Worm (Caenorhabditis elegans): ENCODE data around the gene ncs-4.

The ncs-4 gene

ce11 chrX:10197204-10197756 lies 21.0 kb downstream of the ncs-4 start, which contains the start of gene nucb-1:
TSS of gene nucb-1 (plus strand) at chrX:10197706.
- peak; percentile 26 for TF ChIP-seq unc-42 (tag; optimal IDR thresholded peaks at IDR 0.05)
- TF ChIP-seq lin-11 (tag; optimal IDR thresholded peaks at IDR 0.05), result no peak
- peak; percentile 89 for TF ChIP-seq ceh-34 (tag; optimal IDR thresholded peaks at IDR 0.05)
- no peak for TF ChIP-seq ceh-22 (tag; optimal IDR thresholded peaks at IDR 0.05)
- no peak for TF ChIP-seq sox-4 (tag; optimal IDR thresholded peaks at IDR 0.05)
- TF ChIP-seq Y22D7AL.16 (tag; optimal IDR thresholded peaks at IDR 0.05), result no peak
- TF ChIP-seq unc-55 (GFP tag; optimal IDR thresholded peaks at IDR 0.05), result peak; percentile 78
- no peak for TF ChIP-seq C08G9.2 (tag; optimal IDR thresholded peaks at IDR 0.05)
- TF ChIP-seq zip-5 (tag; optimal IDR thresholded peaks at IDR 0.05), result no peak
- no peak for TF ChIP-seq ceh-48 (tag; optimal IDR thresholded peaks at IDR 0.05)
- no peak for TF ChIP-seq ets-4 (tag; optimal IDR thresholded peaks at IDR 0.05)
- no peak for TF ChIP-seq sox-2 (GFP tag; IDR thresholded peaks at IDR 0.05)
- no peak for TF ChIP-seq lim-6 (tag; optimal IDR thresholded peaks at IDR 0.05)
- peak; percentile 63 for TF ChIP-seq dve-1 (tag; optimal IDR thresholded peaks at IDR 0.05)
- peak; percentile 10 for TF ChIP-seq hlh-8 (tag; optimal IDR thresholded peaks at IDR 0.05)
- TF ChIP-seq pros-1 (tag; optimal IDR thresholded peaks at IDR 0.05), result no peak
- no peak for TF ChIP-seq K09A11.1 (tag; optimal IDR thresholded peaks at IDR 0.05; ENCODE audit: insufficient read depth)
- TF ChIP-seq ceh-18 (tag; optimal IDR thresholded peaks at IDR 0.05), result no peak
- TF ChIP-seq madf-2 (tag; optimal IDR thresholded peaks at IDR 0.05), result peak; percentile 39
- no peak for TF ChIP-seq pat-9 (tag; optimal IDR thresholded peaks at IDR 0.05)
- TF ChIP-seq ceh-24 (tag; optimal IDR thresholded peaks at IDR 0.05), result no peak
- no peak for TF ChIP-seq ceh-14 (tag; optimal IDR thresholded peaks at IDR 0.05)
- TF ChIP-seq mec-3 (tag; optimal IDR thresholded peaks at IDR 0.05; ENCODE audit: borderline replicate concordance), result no peak
- no peak for TF ChIP-seq syd-9 (tag; optimal IDR thresholded peaks at IDR 0.05)
- TF ChIP-seq K02D7.2 (tag; optimal IDR thresholded peaks at IDR 0.05), result no peak
- TF ChIP-seq unc-3 (GFP tag; conservative IDR thresholded peaks at IDR 0.05), result no peak
- TF ChIP-seq unc-3 (tag; optimal IDR thresholded peaks at IDR 0.05), result no peak
- peak; percentile 33 for TF ChIP-seq sdc-2 (tag; optimal IDR thresholded peaks at IDR 0.05)
- TF ChIP-seq tbx-7 (tag; optimal IDR thresholded peaks at IDR 0.05), result no peak
- no peak for TF ChIP-seq hlh-15 (tag; optimal IDR thresholded peaks at IDR 0.05)
- TF ChIP-seq hlh-30 (tag; optimal IDR thresholded peaks at IDR 0.05; ENCODE audit: insufficient read depth), result peak; percentile 27
- no peak for TF ChIP-seq dmd-4 (tag; optimal IDR thresholded peaks at IDR 0.05; ENCODE audit: borderline replicate concordance)
- no peak for TF ChIP-seq pqm-1 (tag; optimal IDR thresholded peaks at IDR 0.05)
- peak; percentile 40 for TF ChIP-seq pax-1 (tag; optimal IDR thresholded peaks at IDR 0.05)
- TF ChIP-seq tbx-2 (tag; optimal IDR thresholded peaks at IDR 0.05), result peak; percentile 56
- no peak for TF ChIP-seq ceh-19 (GFP tag; optimal IDR thresholded peaks at IDR 0.05)
- no peak for TF ChIP-seq ceh-31 (tag; optimal IDR thresholded peaks at IDR 0.05)
- TF ChIP-seq fax-1 (tag; optimal IDR thresholded peaks at IDR 0.05), result no peak
- no peak for TF ChIP-seq pag-3 (tag; optimal IDR thresholded peaks at IDR 0.05; ENCODE audit: borderline replicate concordance)
- peak; percentile 73 for TF ChIP-seq nfya-1 (tag; optimal IDR thresholded peaks at IDR 0.05)
- TF ChIP-seq T23F11.4 (GFP tag; optimal IDR thresholded peaks at IDR 0.05), result no peak
- no peak for TF ChIP-seq ceh-2 (tag; optimal IDR thresholded peaks at IDR 0.05)
- TF ChIP-seq ama-1 (optimal IDR thresholded peaks at IDR 0.05), result no peak
- TF ChIP-seq unc-86 (tag; optimal IDR thresholded peaks at IDR 0.05), result no peak
- no peak for TF ChIP-seq fkh-10 (GFP tag; optimal IDR thresholded peaks at IDR 0.05)
- TF ChIP-seq ref-2 (tag; optimal IDR thresholded peaks at IDR 0.05), result no peak

Measured in whole organism, late embryonic.